Worm (Caenorhabditis elegans) whole organism, midembryonic: ENCODE results near the gene clec-173.
A peak's percentile ranks its signal among the peaks of the same experiment; 100 is the strongest.

ENCODE experiments used
- T22C8.4 ChIP-seq: fragments of 200-800 bp; sonication (Bioruptor generic); IDR thresholded peaks from 2 replicates; pipeline ENCODE4 v1.3.6; 2022; ENCODE audit warnings: missing genetic modification characterization, missing compliant biosample characterization
- cog-1 ChIP-seq: sonication (generic microtip); optimal IDR thresholded peaks from 2 replicates; lab custom pipeline; 2016; ENCODE audit warnings: missing genetic modification characterization, missing compliant biosample characterization
- flt-1 ChIP-seq: fragments of 200-800 bp; sonication (Bioruptor generic); IDR thresholded peaks from 2 replicates; pipeline ENCODE4 v1.3.6; 2022; ENCODE audit warnings: missing genetic modification characterization, missing compliant biosample characterization
- klf-2 ChIP-seq: fragments of 200-800 bp; sonication (Bioruptor generic); conservative IDR thresholded peaks from 2 replicates; pipeline ENCODE4 v1.3.6; 2022; ENCODE audit warnings: missing genetic modification reagents, missing genetic modification characterization, missing compliant biosample characterization
- med-1 ChIP-seq: sonication (generic microtip); optimal IDR thresholded peaks from 2 replicates; lab custom pipeline; 2017; ENCODE audit warnings: missing genetic modification characterization, mild to moderate bottlenecking, missing compliant biosample characterization, antibody characterized with exemption, missing genetic modification reagents; ENCODE audit not compliant: insufficient read depth
- ref-1 ChIP-seq: fragments of 200-800 bp; sonication (Bioruptor generic); conservative IDR thresholded peaks from 2 replicates; pipeline ENCODE4 v1.3.6; 2022; ENCODE audit warnings: missing genetic modification reagents, missing genetic modification characterization, missing compliant biosample characterization
- tab-1 ChIP-seq: fragments of 200-800 bp; sonication (Bioruptor generic); IDR thresholded peaks from 2 replicates; pipeline ENCODE4 v1.3.6; 2022; ENCODE audit warnings: missing genetic modification characterization, missing compliant biosample characterization
- ztf-23 ChIP-seq: fragments of 200-800 bp; sonication (Bioruptor generic); IDR thresholded peaks from 2 replicates; pipeline ENCODE4 v1.3.6; 2022; ENCODE audit warnings: missing genetic modification reagents, missing genetic modification characterization, missing compliant biosample characterization
- ztf-29 ChIP-seq: fragments of 200-800 bp; sonication (Bioruptor generic); IDR thresholded peaks from 2 replicates; pipeline ENCODE4 v1.3.6; 2022; ENCODE audit warnings: missing genetic modification reagents, missing genetic modification characterization, missing compliant biosample characterization

ce11 chrIV:3311243-3311642, 43.8 kb upstream of the clec-173 start, which contains the start of gene zip-11:
- TF ChIP-seq med-1 (GFP tag; lab: Kevin White, UChicago) (no peak), klf-2 (no peak), flt-1 (GFP tag; lab: Robert Waterston, UW) (no peak), ref-1 (GFP tag; lab: Robert Waterston, UW) (no peak), tab-1 (GFP tag; lab: Robert Waterston, UW) (no peak), cog-1 (tag; lab: Kevin White, UChicago) (no peak), T22C8.4 (GFP tag; lab: Robert Waterston, UW) (peak; percentile 62; the same call in 1 of the 2 replicates), ztf-29 (GFP tag; lab: Robert Waterston, UW) (no peak), ztf-23 (no peak)
